Fruit fly (Drosophila melanogaster): ENCODE results near the gene Zcchc7.

DNA sequence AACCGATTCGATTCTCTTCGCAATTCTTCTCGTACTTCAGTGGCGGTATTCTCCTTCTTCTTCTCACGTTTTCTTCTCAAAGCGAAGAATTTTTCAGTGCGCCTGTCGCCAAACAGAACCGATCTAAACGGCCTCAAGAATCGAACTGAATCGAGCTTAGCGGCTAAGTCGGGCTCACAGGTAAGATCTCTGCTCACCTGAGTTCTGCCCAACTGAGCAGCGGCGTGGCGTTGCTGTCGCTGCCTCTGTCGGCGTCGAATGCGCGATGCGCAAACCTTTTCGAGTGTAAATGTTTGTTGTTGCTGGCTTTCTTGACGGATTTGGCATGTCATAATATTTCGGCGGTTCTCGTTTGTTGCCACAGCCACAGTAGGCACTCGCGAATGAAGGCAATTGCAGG lies 33.3 kb upstream of the Zcchc7 start:
- TF ChIP-seq pan (optimal IDR thresholded peaks at IDR 0.05): no peak
- TF ChIP-seq psq (optimal IDR thresholded peaks at IDR 0.05): no peak
- TF ChIP-seq Dll (optimal IDR thresholded peaks at IDR 0.05): no peak
- TF ChIP-seq CG8478 (optimal IDR thresholded peaks at IDR 0.05): no peak
- no peak for TF ChIP-seq usp (GFP tag; optimal IDR thresholded peaks at IDR 0.05)

Data from whole organism.